Worm (Caenorhabditis elegans) whole organism, L1 larva: ENCODE measurements around the gene C14A4.7.

Source experiments
- C16A3.4 ChIP-seq: fragments of 150-350 bp; optimal IDR thresholded peaks from 2 replicates; lab custom pipeline; 2014; ENCODE audit warnings: missing biosample characterization, missing genetic modification characterization
- C34B4.2 ChIP-seq: sonication (generic microtip); optimal IDR thresholded peaks from 2 replicates; lab custom pipeline; 2017; ENCODE audit warnings: mild to moderate bottlenecking, missing genetic modification characterization, missing compliant biosample characterization
- F16B12.6 ChIP-seq: fragments of 150-350 bp; optimal IDR thresholded peaks from 2 replicates; lab custom pipeline; 2014; ENCODE audit warnings: missing biosample characterization, missing genetic modification characterization
- Y116A8C.19 ChIP-seq: sonication (generic microtip); optimal IDR thresholded peaks from 2 replicates; lab custom pipeline; 2016; ENCODE audit warnings: missing compliant biosample characterization, missing genetic modification characterization, borderline replicate concordance
- alr-1 ChIP-seq: fragments of 200-800 bp; sonication (Bioruptor generic); optimal IDR thresholded peaks from 2 replicates; lab custom pipeline; 2018; ENCODE audit warnings: borderline replicate concordance, mild to moderate bottlenecking, missing genetic modification characterization, missing compliant biosample characterization
- aly-2 ChIP-seq: fragments of 150-350 bp; optimal IDR thresholded peaks from 2 replicates; lab custom pipeline; 2014; ENCODE audit warnings: missing biosample characterization, missing genetic modification characterization
- blmp-1 ChIP-seq: fragments of 150-350 bp; optimal IDR thresholded peaks from 2 replicates; lab custom pipeline; 2014; ENCODE audit warnings: missing biosample characterization, missing genetic modification characterization
- ceh-63 ChIP-seq: fragments of 200-800 bp; sonication (Bioruptor generic); optimal IDR thresholded peaks from 2 replicates; lab custom pipeline; 2018; ENCODE audit warnings: mild to moderate bottlenecking, missing genetic modification characterization, missing compliant biosample characterization
- ceh-8 ChIP-seq: fragments of 200-800 bp; sonication (Bioruptor generic); optimal IDR thresholded peaks from 2 replicates; lab custom pipeline; 2018; ENCODE audit warnings: mild to moderate bottlenecking, missing genetic modification characterization, moderate library complexity, missing compliant biosample characterization
- ceh-82 ChIP-seq, 3 experiments: fragments of 150-350 bp in 1 of 3; sonication (generic microtip) in 2 of 3; optimal IDR thresholded peaks; 2 replicates each; lab custom pipeline; 2014 to 2017; ENCODE audit warnings: missing biosample characterization in 3 of 3, missing genetic modification characterization in 3 of 3
- dpl-1 ChIP-seq, 3 experiments: fragments of 150-350 bp in 2 of 3; sonication (generic microtip) in 1 of 3; optimal IDR thresholded peaks; 2 replicates each; lab custom pipeline; 2014 to 2017; ENCODE audit warnings: missing biosample characterization in 3 of 3, missing genetic modification characterization in 3 of 3, missing genetic modification reagents in 3 of 3
- dsc-1 ChIP-seq: sonication (generic microtip); optimal IDR thresholded peaks from 2 replicates; lab custom pipeline; 2016; ENCODE audit warnings: mild to moderate bottlenecking, missing genetic modification characterization, missing compliant biosample characterization
- efl-1 ChIP-seq, 4 experiments: fragments of 150-350 bp; optimal IDR thresholded peaks in 3 of 4; peaks in 1 of 4; 1 replicate in 1 of 4; 2 replicates in 3 of 4; lab custom pipeline; 2014; ENCODE audit warnings: missing biosample characterization in 2 of 4, missing genetic modification characterization in 2 of 4, missing genetic modification reagents in 2 of 4
- efl-3 ChIP-seq: fragments of 200-800 bp; sonication (Bioruptor generic); optimal IDR thresholded peaks from 2 replicates; lab custom pipeline; 2018; ENCODE audit warnings: mild to moderate bottlenecking, missing genetic modification characterization, missing compliant biosample characterization
- egl-13 ChIP-seq: sonication (generic microtip); optimal IDR thresholded peaks from 2 replicates; lab custom pipeline; 2016; ENCODE audit warnings: missing genotype, missing genetic modification reagents, missing genetic modification characterization, missing compliant biosample characterization
- elt-2 ChIP-seq: sonication (generic microtip); optimal IDR thresholded peaks from 2 replicates; lab custom pipeline; 2016; ENCODE audit warnings: missing genetic modification characterization, mild to moderate bottlenecking, inconsistent platforms, missing compliant biosample characterization, missing genetic modification reagents
- elt-3 ChIP-seq, 6 experiments: fragments of 150-350 bp in 1 of 6; sonication (generic microtip); optimal IDR thresholded peaks; 2 replicates each; lab custom pipeline; 2017 to 2018; ENCODE audit warnings: missing biosample characterization in 6 of 6, missing genetic modification characterization in 6 of 6, inconsistent platforms in 1 of 6
- fkh-10 ChIP-seq: sonication (generic microtip); optimal IDR thresholded peaks from 2 replicates; lab custom pipeline; 2017; ENCODE audit warnings: missing biosample characterization, missing genetic modification reagents, missing genetic modification characterization
- fkh-8 ChIP-seq: sonication (generic microtip); optimal IDR thresholded peaks from 2 replicates; lab custom pipeline; 2016; ENCODE audit warnings: mild to moderate bottlenecking, missing genetic modification characterization, missing compliant biosample characterization
- jun-1 ChIP-seq: fragments of 150-350 bp; optimal IDR thresholded peaks from 2 replicates; lab custom pipeline; 2014; ENCODE audit warnings: missing biosample characterization, missing genetic modification reagents, missing genetic modification characterization
- lin-39 ChIP-seq: fragments of 150-350 bp; optimal IDR thresholded peaks from 2 replicates; lab custom pipeline; 2014; ENCODE audit warnings: missing biosample characterization, missing genetic modification reagents, missing genetic modification characterization
- lsy-2 ChIP-seq, 2 experiments: fragments of 150-350 bp; optimal IDR thresholded peaks; 2 replicates each; lab custom pipeline; 2014; ENCODE audit warnings: missing biosample characterization in 2 of 2, missing genetic modification characterization in 2 of 2
- mab-9 ChIP-seq: fragments of 200-800 bp; sonication (Bioruptor generic); IDR thresholded peaks from 2 replicates; pipeline ENCODE4 v1.3.6; 2022; ENCODE audit warnings: missing genetic modification reagents, missing genetic modification characterization, missing compliant biosample characterization
- mdl-1 ChIP-seq, 2 experiments: fragments of 150-350 bp; optimal IDR thresholded peaks; 2 replicates each; lab custom pipeline; 2014 to 2017; ENCODE audit warnings: missing biosample characterization in 2 of 2, missing genetic modification characterization in 2 of 2, inconsistent platforms in 1 of 2
- mef-2 ChIP-seq: fragments of 150-350 bp; optimal IDR thresholded peaks from 2 replicates; lab custom pipeline; 2014; ENCODE audit warnings: missing biosample characterization, missing genetic modification characterization
- mep-1 ChIP-seq: fragments of 150-350 bp; optimal IDR thresholded peaks from 2 replicates; lab custom pipeline; 2014; ENCODE audit warnings: missing biosample characterization, missing genetic modification characterization
- nhr-12 ChIP-seq: sonication (generic microtip); optimal IDR thresholded peaks from 2 replicates; lab custom pipeline; 2017; ENCODE audit warnings: missing biosample characterization, missing genetic modification characterization
- nhr-19 ChIP-seq: fragments of 200-800 bp; sonication (Bioruptor generic); conservative IDR thresholded peaks from 2 replicates; pipeline ENCODE4 v1.3.6; 2022; ENCODE audit warnings: missing genetic modification characterization, missing compliant biosample characterization
- nhr-76 ChIP-seq: sonication (generic microtip); optimal IDR thresholded peaks from 2 replicates; lab custom pipeline; 2017; ENCODE audit warnings: missing biosample characterization, missing genetic modification characterization
- nhr-84 ChIP-seq: sonication (generic microtip); optimal IDR thresholded peaks from 2 replicates; lab custom pipeline; 2017; ENCODE audit warnings: missing biosample characterization, missing genetic modification characterization
- pag-3 ChIP-seq: sonication (generic microtip); optimal IDR thresholded peaks from 2 replicates; lab custom pipeline; 2017; ENCODE audit warnings: missing genetic modification characterization, mild to moderate bottlenecking, missing compliant biosample characterization, antibody characterized with exemption, borderline replicate concordance; ENCODE audit not compliant: insufficient read depth
- rnt-1 ChIP-seq: sonication (generic microtip); optimal IDR thresholded peaks from 2 replicates; lab custom pipeline; 2016; ENCODE audit warnings: mild to moderate bottlenecking, missing genetic modification characterization, moderate library complexity, missing compliant biosample characterization
- snu-23 ChIP-seq: sonication (generic microtip); optimal IDR thresholded peaks from 2 replicates; lab custom pipeline; 2016; ENCODE audit warnings: missing genetic modification characterization, missing compliant biosample characterization
- sptf-1 ChIP-seq: fragments of 150-350 bp; optimal IDR thresholded peaks from 2 replicates; lab custom pipeline; 2014; ENCODE audit warnings: missing biosample characterization, missing genetic modification characterization
- unc-130 ChIP-seq: fragments of 150-350 bp; optimal IDR thresholded peaks from 2 replicates; lab custom pipeline; 2017; ENCODE audit warnings: missing biosample characterization, missing genetic modification characterization, inconsistent platforms
- unc-62 ChIP-seq: fragments of 150-350 bp; optimal IDR thresholded peaks from 2 replicates; lab custom pipeline; 2014; ENCODE audit warnings: missing biosample characterization, missing genetic modification reagents, missing genetic modification characterization
- unc-86 ChIP-seq: sonication (generic microtip); optimal IDR thresholded peaks from 2 replicates; lab custom pipeline; 2016; ENCODE audit warnings: missing genetic modification characterization, missing compliant biosample characterization
- unc-98 ChIP-seq: fragments of 200-800 bp; sonication (Bioruptor generic); IDR thresholded peaks from 2 replicates; pipeline ENCODE4 v1.3.6; 2022; ENCODE audit warnings: missing genetic modification characterization, missing compliant biosample characterization
- xbp-1 ChIP-seq: sonication (generic microtip); optimal IDR thresholded peaks from 2 replicates; lab custom pipeline; 2016; ENCODE audit warnings: missing genetic modification characterization, missing compliant biosample characterization
- ztf-4 ChIP-seq: fragments of 150-350 bp; optimal IDR thresholded peaks from 2 replicates; lab custom pipeline; 2014; ENCODE audit warnings: missing biosample characterization, missing genetic modification characterization

The C14A4.7 gene

DNA sequence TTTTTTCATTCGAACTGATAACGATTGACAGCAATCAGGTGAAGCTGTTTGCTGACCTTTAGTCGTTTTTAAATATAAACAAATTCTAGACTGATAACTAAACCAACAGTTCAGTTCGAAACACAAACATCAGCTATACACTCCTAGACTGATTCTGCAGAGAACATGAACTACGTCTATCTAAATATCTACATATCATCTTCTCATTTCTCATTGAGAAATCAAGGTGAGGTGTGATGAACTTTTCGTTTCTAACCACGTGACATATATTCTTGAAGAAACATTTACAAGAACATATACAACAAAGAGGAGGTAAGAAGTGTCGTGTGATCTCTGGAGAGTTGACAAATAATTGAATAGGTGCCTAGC lies 39.2 kb downstream of the C14A4.7 start (continued):
- peak; percentile 75 for TF ChIP-seq nhr-19 (GFP tag; lab: Robert Waterston, UW)
- TF ChIP-seq mdl-1 (tag; optimal IDR thresholded peaks at IDR 0.05; lab: Kevin White, UChicago): peak in 1 of 2 experiments; percentile 47
- peak; percentile 30 for TF ChIP-seq xbp-1 (tag; lab: Kevin White, UChicago)
- TF ChIP-seq jun-1: no peak
- TF ChIP-seq pag-3 (tag; lab: Kevin White, UChicago): no peak
- peak; percentile 23 to 29 (median 28) for TF ChIP-seq dpl-1 (GFP tag; optimal IDR thresholded peaks at IDR 0.05; lab: Kevin White, UChicago)
- no peak for TF ChIP-seq nhr-12
- TF ChIP-seq unc-98 (GFP tag; lab: Robert Waterston, UW): no peak
- TF ChIP-seq aly-2: no peak
- TF ChIP-seq elt-3 (tag; optimal IDR thresholded peaks at IDR 0.05; lab: Kevin White, UChicago): peak in 2 of 6 experiments; percentile 44 to 85
- TF ChIP-seq mep-1: peak; percentile 88
- no peak for TF ChIP-seq C34B4.2 (tag; lab: Kevin White, UChicago)
- TF ChIP-seq snu-23 (GFP tag; lab: Kevin White, UChicago): peak; percentile 78
- no peak for TF ChIP-seq mef-2
- TF ChIP-seq ceh-8 (GFP tag; lab: Kevin White, UChicago): no peak
- peak; percentile 22 for TF ChIP-seq elt-2 (tag; lab: Kevin White, UChicago)
- TF ChIP-seq ceh-63: no peak
- no peak for TF ChIP-seq efl-3 (GFP tag; lab: Kevin White, UChicago)
- TF ChIP-seq fkh-8 (tag; lab: Kevin White, UChicago): peak; percentile 8
- no peak for TF ChIP-seq fkh-10
- TF ChIP-seq C16A3.4 (tag; lab: Kevin White, UChicago): peak; percentile 51
- peak; percentile 79 for TF ChIP-seq blmp-1 (tag; lab: Kevin White, UChicago)
- no peak for TF ChIP-seq F16B12.6 (tag; lab: Kevin White, UChicago)
- no peak for TF ChIP-seq unc-62
- no peak for TF ChIP-seq lin-39
- no peak for TF ChIP-seq unc-86 (tag; lab: Kevin White, UChicago)
- TF ChIP-seq nhr-76: no peak
- TF ChIP-seq dsc-1 (tag; lab: Kevin White, UChicago): no peak
- TF ChIP-seq egl-13 (tag; lab: Kevin White, UChicago): no peak
- no peak for TF ChIP-seq sptf-1
- TF ChIP-seq alr-1 (tag; lab: Kevin White, UChicago): no peak
- TF ChIP-seq rnt-1 (tag; lab: Kevin White, UChicago): peak; percentile 13
- no peak for TF ChIP-seq mab-9 (GFP tag; lab: Robert Waterston, UW)
- no peak for TF ChIP-seq unc-130
- no peak for TF ChIP-seq Y116A8C.19
- no peak for TF ChIP-seq ceh-82 (tag; optimal IDR thresholded peaks at IDR 0.05; lab: Kevin White, UChicago)

ce11 chrII:10556550-10557205 lies 39.7 kb downstream of the C14A4.7 start:
- no peak for TF ChIP-seq dpl-1 (GFP tag; optimal IDR thresholded peaks at IDR 0.05; lab: Kevin White, UChicago)
- peak in 1 of 2 experiments; percentile 27 for TF ChIP-seq lsy-2 (tag; optimal IDR thresholded peaks at IDR 0.05; lab: Kevin White, UChicago)
- TF ChIP-seq nhr-84 (tag; lab: Kevin White, UChicago): no peak
- peak in 1 of 2 experiments; percentile 5 for TF ChIP-seq efl-1 (optimal IDR thresholded peaks at IDR 0.05; lab: Kevin White, UChicago)
- TF ChIP-seq efl-1 (GFP tag; optimal IDR thresholded peaks at IDR 0.05 in 1 of 2; lab: Kevin White, UChicago): peak in 1 of 2 experiments; percentile 91
- TF ChIP-seq ceh-82 (tag; optimal IDR thresholded peaks at IDR 0.05; lab: Kevin White, UChicago): no peak
- peak; percentile 12 for TF ChIP-seq jun-1
- no peak for TF ChIP-seq nhr-12
- peak; percentile 22 for TF ChIP-seq rnt-1 (tag; lab: Kevin White, UChicago)
- TF ChIP-seq ztf-4 (tag; lab: Kevin White, UChicago): no peak
- TF ChIP-seq, all 84 proteins: peak for 4
